Worm (Caenorhabditis elegans) whole organism, L1 larva: Measurements from ENCODE around the gene btb-22.

Experiments
- C34B4.2 ChIP-seq: sonication (generic microtip); optimal IDR thresholded peaks from 2 replicates; lab custom pipeline; 2017; ENCODE audit warnings: mild to moderate bottlenecking, missing genetic modification characterization, missing compliant biosample characterization
- Y116A8C.19 ChIP-seq: sonication (generic microtip); optimal IDR thresholded peaks from 2 replicates; lab custom pipeline; 2016; ENCODE audit warnings: missing compliant biosample characterization, missing genetic modification characterization, borderline replicate concordance
- aly-2 ChIP-seq: fragments of 150-350 bp; optimal IDR thresholded peaks from 2 replicates; lab custom pipeline; 2014; ENCODE audit warnings: missing biosample characterization, missing genetic modification characterization
- blmp-1 ChIP-seq: fragments of 150-350 bp; optimal IDR thresholded peaks from 2 replicates; lab custom pipeline; 2014; ENCODE audit warnings: missing biosample characterization, missing genetic modification characterization
- ceh-8 ChIP-seq: fragments of 200-800 bp; sonication (Bioruptor generic); optimal IDR thresholded peaks from 2 replicates; lab custom pipeline; 2018; ENCODE audit warnings: mild to moderate bottlenecking, missing genetic modification characterization, moderate library complexity, missing compliant biosample characterization
- elt-2 ChIP-seq: sonication (generic microtip); optimal IDR thresholded peaks from 2 replicates; lab custom pipeline; 2016; ENCODE audit warnings: missing genetic modification characterization, mild to moderate bottlenecking, inconsistent platforms, missing compliant biosample characterization, missing genetic modification reagents
- hlh-4 ChIP-seq: sonication (generic microtip); optimal IDR thresholded peaks from 2 replicates; lab custom pipeline; 2016; ENCODE audit warnings: mild to moderate bottlenecking, missing genetic modification characterization, missing compliant biosample characterization
- hpl-2 ChIP-seq: fragments of 150-350 bp; optimal IDR thresholded peaks from 2 replicates; lab custom pipeline; 2014; ENCODE audit warnings: missing biosample characterization, missing genetic modification reagents, missing genetic modification characterization
- irx-1 ChIP-seq: sonication (generic microtip); optimal IDR thresholded peaks from 2 replicates; lab custom pipeline; 2016; ENCODE audit warnings: missing genetic modification characterization, missing compliant biosample characterization
- isw-1 ChIP-seq: fragments of 200-800 bp; sonication (Bioruptor generic); IDR thresholded peaks from 2 replicates; pipeline ENCODE4 v1.3.6; 2022; ENCODE audit warnings: missing genetic modification characterization, missing compliant biosample characterization
- jun-1 ChIP-seq: fragments of 150-350 bp; optimal IDR thresholded peaks from 2 replicates; lab custom pipeline; 2014; ENCODE audit warnings: missing biosample characterization, missing genetic modification reagents, missing genetic modification characterization
- lin-14 ChIP-seq: fragments of 200-800 bp; sonication (Bioruptor generic); optimal IDR thresholded peaks from 2 replicates; lab custom pipeline; 2018; ENCODE audit warnings: mild to moderate bottlenecking, missing genetic modification characterization, moderate library complexity, missing compliant biosample characterization
- lir-3 ChIP-seq: sonication (generic microtip); optimal IDR thresholded peaks from 2 replicates; lab custom pipeline; 2016; ENCODE audit warnings: mild to moderate bottlenecking, missing genetic modification characterization, moderate library complexity, missing compliant biosample characterization; ENCODE audit not compliant: poor library complexity
- lsy-2 ChIP-seq, 2 experiments: fragments of 150-350 bp; optimal IDR thresholded peaks; 2 replicates each; lab custom pipeline; 2014; ENCODE audit warnings: missing biosample characterization in 2 of 2, missing genetic modification characterization in 2 of 2
- nhr-20 ChIP-seq: sonication (generic microtip); optimal IDR thresholded peaks from 2 replicates; lab custom pipeline; 2016; ENCODE audit warnings: mild to moderate bottlenecking, missing genetic modification characterization, missing compliant biosample characterization
- nhr-28 ChIP-seq: fragments of 150-350 bp; optimal IDR thresholded peaks from 2 replicates; lab custom pipeline; 2014; ENCODE audit warnings: missing biosample characterization, missing genetic modification characterization
- nhr-90 ChIP-seq: sonication (generic microtip); optimal IDR thresholded peaks from 2 replicates; lab custom pipeline; 2016; ENCODE audit warnings: mild to moderate bottlenecking, missing genetic modification characterization, missing compliant biosample characterization; ENCODE audit not compliant: poor library complexity
- pag-3 ChIP-seq: sonication (generic microtip); optimal IDR thresholded peaks from 2 replicates; lab custom pipeline; 2017; ENCODE audit warnings: missing genetic modification characterization, mild to moderate bottlenecking, missing compliant biosample characterization, antibody characterized with exemption, borderline replicate concordance; ENCODE audit not compliant: insufficient read depth
- pqm-1 ChIP-seq: sonication (generic microtip); optimal IDR thresholded peaks from 3 replicates; lab custom pipeline; 2017; ENCODE audit warnings: missing biosample characterization, missing genetic modification characterization
- rnt-1 ChIP-seq: sonication (generic microtip); optimal IDR thresholded peaks from 2 replicates; lab custom pipeline; 2016; ENCODE audit warnings: mild to moderate bottlenecking, missing genetic modification characterization, moderate library complexity, missing compliant biosample characterization
- skn-1 ChIP-seq: fragments of 150-350 bp; optimal IDR thresholded peaks from 2 replicates; lab custom pipeline; 2014; ENCODE audit warnings: missing biosample characterization, missing genetic modification characterization
- snu-23 ChIP-seq: sonication (generic microtip); optimal IDR thresholded peaks from 2 replicates; lab custom pipeline; 2016; ENCODE audit warnings: missing genetic modification characterization, missing compliant biosample characterization
- tlp-1 ChIP-seq: fragments of 150-350 bp; optimal IDR thresholded peaks from 2 replicates; lab custom pipeline; 2014; ENCODE audit warnings: missing biosample characterization, missing genetic modification characterization

Gene btb-22

ce11 chrII:3346328-3346780, 46.8 kb downstream of the btb-22 start, which contains the start of gene bath-30:
TSS of gene bath-30 (minus strand) at chrII:3346378.
- TF ChIP-seq elt-2 (tag; lab: Kevin White, UChicago) = no peak

- TF ChIP-seq jun-1 (tag; lab: Kevin White, UChicago) (no peak), lsy-2 (tag; optimal IDR thresholded peaks at IDR 0.05; lab: Kevin White, UChicago) (no peak), ceh-8 (GFP tag; lab: Kevin White, UChicago) (no peak), snu-23 (GFP tag; lab: Kevin White, UChicago) (no peak), irx-1 (tag; lab: Kevin White, UChicago) (no peak), isw-1 (GFP tag; lab: Robert Waterston, UW) (no peak)
These were observed 48.5 kb downstream of the btb-22 start, which contains the start of the genes F14D2.14 and bath-29 for ce11 chrII:3347940-3348610. TSS of gene F14D2.14 (minus strand) at chrII:3347990. TSS of gene bath-29 (plus strand) at chrII:3348560.

ce11 chrII:3349820-3350291, 50.3 kb downstream of the btb-22 start, which contains the start of gene F14D2.8:
TSS of gene F14D2.8 (minus strand) at chrII:3349870.
- TF ChIP-seq lir-3 (tag; lab: Kevin White, UChicago) = no peak
- TF ChIP-seq hlh-4 (tag; lab: Kevin White, UChicago) = no peak
- no peak for TF ChIP-seq lsy-2 (tag; optimal IDR thresholded peaks at IDR 0.05; lab: Kevin White, UChicago)
- no peak for TF ChIP-seq skn-1 (tag; lab: Kevin White, UChicago)
- no peak for TF ChIP-seq ceh-8 (GFP tag; lab: Kevin White, UChicago)
- TF ChIP-seq pag-3 (tag; lab: Kevin White, UChicago) = no peak
- TF ChIP-seq blmp-1 = no peak
- no peak for TF ChIP-seq lin-14
- no peak for TF ChIP-seq hpl-2 (GFP tag; lab: Kevin White, UChicago)
- TF ChIP-seq tlp-1 (tag; lab: Kevin White, UChicago) = no peak
- TF ChIP-seq C34B4.2 (tag; lab: Kevin White, UChicago) = no peak
- no peak for TF ChIP-seq nhr-28 (tag; lab: Kevin White, UChicago)
- TF ChIP-seq pqm-1 (tag; lab: Kevin White, UChicago) = no peak
- TF ChIP-seq aly-2 (tag; lab: Kevin White, UChicago) = no peak
- TF ChIP-seq rnt-1 (tag; lab: Kevin White, UChicago) = no peak
- no peak for TF ChIP-seq Y116A8C.19
- no peak for TF ChIP-seq nhr-20 (tag; lab: Kevin White, UChicago)
- no peak for TF ChIP-seq nhr-90 (tag; lab: Kevin White, UChicago)
